Fruit fly (Drosophila melanogaster) whole organism, embryonic: Measurements from ENCODE around the gene CG2854.

ENCODE experiments used
- Asciz ChIP-seq: fragments of 200-800 bp; sonication (Bioruptor generic); optimal IDR thresholded peaks from 2 replicates; lab custom pipeline; 2017; ENCODE audit warnings: missing biosample characterization, mild to moderate bottlenecking, missing genetic modification characterization, missing genetic modification reagents
- Atf6 ChIP-seq: fragments of 200-800 bp; sonication (Bioruptor generic); IDR thresholded peaks from 2 replicates; pipeline ENCODE4 v1.3.6; 2022; ENCODE audit warnings: missing biosample characterization, missing genetic modification characterization
- B-H1 ChIP-seq: fragments of 200-800 bp; sonication (Bioruptor generic); IDR thresholded peaks from 3 replicates; pipeline ENCODE4 v1.3.6; 2022; ENCODE audit warnings: missing biosample characterization, missing genetic modification characterization
- Bdp1 ChIP-seq: fragments of 200-800 bp; sonication (Bioruptor generic); optimal IDR thresholded peaks from 3 replicates; lab custom pipeline; 2016; ENCODE audit warnings: missing biosample characterization, missing genetic modification characterization
- BtbVII ChIP-seq: fragments of 200-800 bp; sonication (Bioruptor generic); optimal IDR thresholded peaks from 3 replicates; lab custom pipeline; 2017; ENCODE audit warnings: missing biosample characterization, mild to moderate bottlenecking, missing genetic modification characterization
- CG10543 ChIP-seq: fragments of 200-800 bp; sonication (Bioruptor generic); optimal IDR thresholded peaks from 3 replicates; lab custom pipeline; 2017; ENCODE audit warnings: missing biosample characterization, mild to moderate bottlenecking, missing genetic modification characterization, moderate library complexity
- CG11560 ChIP-seq: fragments of 200-800 bp; sonication (Bioruptor generic); IDR thresholded peaks from 3 replicates; pipeline ENCODE4 v1.3.6; 2022; ENCODE audit warnings: missing biosample characterization, missing genetic modification characterization
- CG11696 ChIP-seq: fragments of 200-800 bp; sonication (Bioruptor generic); IDR thresholded peaks from 2 replicates; pipeline ENCODE4 v1.3.6; 2022; ENCODE audit warnings: missing biosample characterization, missing genetic modification characterization
- CG12236 ChIP-seq: fragments of 200-800 bp; sonication (Bioruptor generic); optimal IDR thresholded peaks from 2 replicates; lab custom pipeline; 2016; ENCODE audit warnings: missing biosample characterization, missing genetic modification characterization
- CG12769 ChIP-seq: fragments of 200-800 bp; sonication (Bioruptor generic); optimal IDR thresholded peaks from 2 replicates; lab custom pipeline; 2019; ENCODE audit warnings: missing biosample characterization, mild to moderate bottlenecking, missing genetic modification characterization, moderate library complexity
- CG15073 ChIP-seq: fragments of 200-800 bp; sonication (Bioruptor generic); optimal IDR thresholded peaks from 2 replicates; lab custom pipeline; 2016; ENCODE audit warnings: missing biosample characterization, missing genetic modification characterization
- CG15269 ChIP-seq: fragments of 200-800 bp; sonication (Bioruptor generic); optimal IDR thresholded peaks from 2 replicates; lab custom pipeline; 2018; ENCODE audit warnings: missing biosample characterization, mild to moderate bottlenecking, missing genetic modification characterization, moderate library complexity
- CG1602 ChIP-seq: fragments of 200-800 bp; sonication (Bioruptor generic); optimal IDR thresholded peaks from 3 replicates; lab custom pipeline; 2016; ENCODE audit warnings: missing biosample characterization, missing genetic modification characterization
- CG2875 ChIP-seq: fragments of 200-800 bp; sonication (Bioruptor generic); optimal IDR thresholded peaks from 2 replicates; lab custom pipeline; 2017; ENCODE audit warnings: missing biosample characterization, mild to moderate bottlenecking, missing genetic modification characterization, missing genetic modification reagents
- CG32532 ChIP-seq: fragments of 200-800 bp; sonication (Bioruptor generic); IDR thresholded peaks from 2 replicates; pipeline ENCODE4 v1.3.6; 2022; ENCODE audit warnings: missing biosample characterization, missing genetic modification characterization
- CG34376 ChIP-seq: fragments of 200-800 bp; sonication (Bioruptor generic); optimal IDR thresholded peaks from 2 replicates; lab custom pipeline; 2018; ENCODE audit warnings: missing biosample characterization, mild to moderate bottlenecking, missing genetic modification characterization
- CG5245 ChIP-seq: fragments of 200-800 bp; sonication (Bioruptor generic); optimal IDR thresholded peaks from 3 replicates; lab custom pipeline; 2016; ENCODE audit warnings: missing biosample characterization, missing genetic modification characterization
- CG8359 ChIP-seq: fragments of 200-800 bp; sonication (Bioruptor generic); optimal IDR thresholded peaks from 2 replicates; lab custom pipeline; 2017; ENCODE audit warnings: missing biosample characterization, mild to moderate bottlenecking, missing genetic modification characterization, borderline replicate concordance
- CG9437 ChIP-seq: fragments of 200-800 bp; sonication (Bioruptor generic); optimal IDR thresholded peaks from 2 replicates; lab custom pipeline; 2018; ENCODE audit warnings: missing biosample characterization, mild to moderate bottlenecking, missing genetic modification characterization
- Deaf1 ChIP-seq: fragments of 200-800 bp; optimal IDR thresholded peaks from 3 replicates; lab custom pipeline; 2019; ENCODE audit warnings: missing biosample characterization, mild to moderate bottlenecking, missing genetic modification characterization, moderate library complexity
- Ets97D ChIP-seq: fragments of 200-800 bp; sonication (Bioruptor generic); optimal IDR thresholded peaks from 3 replicates; lab custom pipeline; 2016; ENCODE audit warnings: missing biosample characterization, missing genetic modification characterization
- Gsc ChIP-seq: fragments of 200-800 bp; sonication (Bioruptor generic); IDR thresholded peaks from 2 replicates; pipeline ENCODE4 v1.3.6; 2022; ENCODE audit warnings: missing biosample characterization, missing genetic modification characterization
- HLH54F ChIP-seq: fragments of 200-800 bp; sonication (Bioruptor generic); optimal IDR thresholded peaks from 3 replicates; lab custom pipeline; 2016; ENCODE audit warnings: missing biosample characterization, missing genetic modification characterization
- HmgZ ChIP-seq: fragments of 200-800 bp; sonication (Bioruptor generic); optimal IDR thresholded peaks from 2 replicates; lab custom pipeline; 2018; ENCODE audit warnings: missing biosample characterization, mild to moderate bottlenecking, missing genetic modification characterization
- Med ChIP-seq: fragments of 200-800 bp; sonication (Bioruptor generic); peaks from one replicate; lab custom pipeline; 2016; ENCODE audit warnings: missing biosample characterization, missing genetic modification characterization, mild to moderate bottlenecking, inconsistent platforms, moderate library complexity
- Mrtf ChIP-seq: fragments of 200-800 bp; sonication (Bioruptor generic); IDR thresholded peaks from 3 replicates; pipeline ENCODE4 v1.3.6; 2022; ENCODE audit warnings: missing biosample characterization, missing genetic modification characterization
- Pdp1 ChIP-seq, 2 experiments: fragments of 200-800 bp; sonication (Bioruptor generic); optimal IDR thresholded peaks; 3 replicates each; lab custom pipeline; 2016; ENCODE audit warnings: missing biosample characterization in 2 of 2, missing genetic modification characterization in 2 of 2, mild to moderate bottlenecking in 1 of 2, moderate library complexity in 1 of 2
- Rx ChIP-seq: fragments of 200-800 bp; sonication (Bioruptor generic); IDR thresholded peaks from 2 replicates; pipeline ENCODE4 v1.3.6; 2022; ENCODE audit warnings: missing biosample characterization, missing genetic modification characterization
- Trl ChIP-seq, 3 experiments: fragments of >200 bp in 2 of 3; fragments of 200-800 bp in 1 of 3; sonication (Bioruptor generic) in 1 of 3; optimal IDR thresholded peaks; 2 replicates in 1 of 3; 3 replicates in 2 of 3; lab custom pipeline; 2016 to 2017; ENCODE audit warnings: missing biosample characterization in 1 of 3, missing genetic modification characterization in 1 of 3
- bigmax ChIP-seq: fragments of 200-800 bp; sonication (Bioruptor generic); optimal IDR thresholded peaks from 2 replicates; lab custom pipeline; 2018; ENCODE audit warnings: missing biosample characterization, mild to moderate bottlenecking, missing genetic modification characterization
- caup ChIP-seq: fragments of 200-800 bp; sonication (Bioruptor generic); optimal IDR thresholded peaks from 3 replicates; lab custom pipeline; 2017; ENCODE audit warnings: missing biosample characterization, mild to moderate bottlenecking, missing genetic modification characterization, moderate library complexity; ENCODE audit not compliant: severe bottlenecking
- cg ChIP-seq: fragments of 200-800 bp; sonication (Bioruptor generic); optimal IDR thresholded peaks from 3 replicates; lab custom pipeline; 2019; ENCODE audit warnings: missing biosample characterization, mild to moderate bottlenecking, missing genetic modification characterization, moderate library complexity
- chinmo ChIP-seq: fragments of 200-800 bp; sonication (Bioruptor generic); IDR thresholded peaks from 4 replicates; pipeline ENCODE4 v1.3.6; 2022; ENCODE audit warnings: missing biosample characterization, missing genetic modification characterization; ENCODE audit not compliant: partially characterized antibody
- crc ChIP-seq: fragments of 200-800 bp; sonication (Bioruptor generic); optimal IDR thresholded peaks from 2 replicates; lab custom pipeline; 2016; ENCODE audit warnings: missing biosample characterization, missing genetic modification characterization
- exex ChIP-seq: fragments of 200-800 bp; sonication (Bioruptor generic); optimal IDR thresholded peaks from 4 replicates; lab custom pipeline; 2018; ENCODE audit warnings: missing biosample characterization, mild to moderate bottlenecking, missing genetic modification characterization, moderate library complexity
- ftz-f1 ChIP-seq: fragments of 200-800 bp; sonication (Bioruptor generic); optimal IDR thresholded peaks from 2 replicates; lab custom pipeline; 2016; ENCODE audit warnings: missing biosample characterization, missing genetic modification characterization
- grn ChIP-seq: fragments of 200-800 bp; sonication (Bioruptor generic); optimal IDR thresholded peaks from 3 replicates; lab custom pipeline; 2017; ENCODE audit warnings: missing biosample characterization, missing genetic modification characterization
- gro ChIP-seq: fragments of 200-800 bp; sonication (Bioruptor generic); optimal IDR thresholded peaks from 2 replicates; lab custom pipeline; 2016; ENCODE audit warnings: missing biosample characterization, missing genetic modification characterization
- insv ChIP-seq, 2 experiments: fragments of 200-800 bp; sonication (Bioruptor generic); optimal IDR thresholded peaks; 3 replicates each; lab custom pipeline; 2016 to 2018; ENCODE audit warnings: missing biosample characterization in 2 of 2, missing genetic modification characterization in 2 of 2
- knrl ChIP-seq: fragments of 200-800 bp; sonication (Bioruptor generic); IDR thresholded peaks from 3 replicates; pipeline ENCODE4 v1.3.6; 2022; ENCODE audit warnings: missing biosample characterization, missing genetic modification characterization; ENCODE audit not compliant: partially characterized antibody
- lab ChIP-seq: fragments of 200-800 bp; sonication (Bioruptor generic); optimal IDR thresholded peaks from 3 replicates; lab custom pipeline; 2017; ENCODE audit warnings: missing biosample characterization, missing genetic modification characterization, mild to moderate bottlenecking, moderate library complexity, missing genetic modification reagents
- mirr ChIP-seq: fragments of 200-800 bp; sonication (Bioruptor generic); optimal IDR thresholded peaks from 3 replicates; lab custom pipeline; 2018; ENCODE audit warnings: missing biosample characterization, mild to moderate bottlenecking, missing genetic modification characterization
- peb ChIP-seq: fragments of 200-800 bp; sonication (Bioruptor generic); IDR thresholded peaks from 2 replicates; pipeline ENCODE4 v1.3.6; 2022; ENCODE audit warnings: missing biosample characterization, missing genetic modification characterization
- sens ChIP-seq: fragments of 200-800 bp; sonication (Bioruptor generic); peaks from one replicate; lab custom pipeline; 2016; ENCODE audit warnings: missing biosample characterization, missing genetic modification characterization
- sug ChIP-seq: fragments of 200-800 bp; optimal IDR thresholded peaks from 2 replicates; lab custom pipeline; 2019; ENCODE audit warnings: missing biosample characterization, mild to moderate bottlenecking, missing genetic modification characterization, moderate library complexity
- tgo ChIP-seq: fragments of 200-800 bp; sonication (Bioruptor generic); IDR thresholded peaks from 3 replicates; pipeline ENCODE4 v1.3.6; 2022; ENCODE audit warnings: missing biosample characterization, missing genetic modification characterization
- vvl ChIP-seq: fragments of 200-800 bp; sonication (Bioruptor generic); IDR thresholded peaks from 2 replicates; pipeline ENCODE4 v1.3.6; 2022; ENCODE audit warnings: missing biosample characterization, missing genetic modification characterization

Gene CG2854

DNA sequence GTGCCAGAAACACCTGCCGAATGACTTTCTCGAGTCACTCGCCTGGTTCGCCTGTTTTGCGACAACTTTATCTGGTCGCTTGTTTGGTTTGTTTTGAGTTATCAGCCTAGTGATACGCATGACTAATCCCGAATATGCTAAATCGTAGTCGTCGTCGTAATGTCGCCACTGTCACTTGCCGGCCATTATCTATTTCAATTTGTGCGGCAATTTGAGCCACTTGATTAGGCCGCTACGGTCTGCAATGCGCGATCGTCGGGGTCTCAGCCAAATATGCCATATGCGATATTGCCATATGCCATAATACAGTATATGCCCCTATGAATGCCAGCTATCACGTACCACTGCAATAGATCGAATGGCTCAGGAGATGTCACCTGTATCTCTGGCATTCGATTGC lies 25.9 kb downstream of the CG2854 start:
- TF ChIP-seq CG8359 (GFP tag; lab: Kevin White, UChicago) (peak; percentile 12), peb (GFP tag; lab: Robert Waterston, UW) (no peak), Asciz (GFP tag; lab: Kevin White, UChicago) (no peak), Mrtf (GFP tag; lab: Robert Waterston, UW) (no peak), vvl (GFP tag; lab: Robert Waterston, UW) (0 out of 2 replicates have a peak, but pooled peaks have one; percentile 19), Bdp1 (GFP tag; lab: Kevin White, UChicago) (no peak), HLH54F (GFP tag; lab: Kevin White, UChicago) (no peak), CG12769 (peak; percentile 39), exex (tag; lab: Kevin White, UChicago) (peak; percentile 38), CG5245 (no peak), CG32532 (GFP tag; lab: Robert Waterston, UW) (no peak), mirr (GFP tag; lab: Kevin White, UChicago) (peak; percentile 67), CG11560 (tag; lab: Robert Waterston, UW) (no peak)

DNA sequence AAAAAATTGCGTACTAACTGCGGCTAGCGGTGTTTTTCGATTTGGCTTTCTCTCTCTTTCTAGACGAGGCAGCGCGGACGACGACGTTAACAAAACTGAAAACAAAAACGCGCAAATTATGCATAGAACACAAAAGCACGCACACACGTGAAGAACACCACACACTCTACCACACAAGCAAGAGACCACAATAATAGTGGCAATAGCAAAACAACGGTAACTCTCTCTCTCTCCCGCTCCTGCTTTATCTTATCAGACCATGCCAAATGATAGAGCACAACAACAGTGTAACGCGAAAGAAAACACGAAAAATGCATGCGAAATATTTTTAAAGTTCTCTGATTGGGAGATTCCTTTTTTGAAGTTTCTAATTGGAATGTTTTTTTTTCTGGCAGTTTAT lies 27.2 kb downstream of the CG2854 start:
- TF ChIP-seq exex (tag; lab: Kevin White, UChicago) (peak; percentile 23), Trl (optimal IDR thresholded peaks at IDR 0.05; lab: Kevin White, UChicago) (peak in 1 of 2 experiments; percentile 64), Trl (GFP tag; optimal IDR thresholded peaks at IDR 0.05; lab: Kevin White, UChicago) (no peak), B-H1 (GFP tag; lab: Robert Waterston, UW) (no peak), CG32532 (GFP tag; lab: Robert Waterston, UW) (peak; percentile 10; the same call in 1 of the 2 replicates), insv (GFP tag; optimal IDR thresholded peaks at IDR 0.05; lab: Kevin White, UChicago) (peak in 1 of 2 experiments; percentile 84), sug (tag; lab: Kevin White, UChicago) (no peak), cg (GFP tag; lab: Kevin White, UChicago) (peak; percentile 39), chinmo (GFP tag; lab: Robert Waterston, UW) (0 out of 4 replicates have a peak, but pooled peaks have one; percentile 36), tgo (GFP tag; lab: Robert Waterston, UW) (no peak), Rx (no peak), CG2875 (GFP tag; lab: Kevin White, UChicago) (no peak), CG9437 (no peak), Gsc (GFP tag; lab: Robert Waterston, UW) (no peak), Pdp1 (GFP tag; optimal IDR thresholded peaks at IDR 0.05; lab: Kevin White, UChicago) (no peak), Ets97D (GFP tag; lab: Kevin White, UChicago) (no peak), knrl (GFP tag; lab: Robert Waterston, UW) (no peak), BtbVII (no peak), lab (peak; percentile 24)

DNA sequence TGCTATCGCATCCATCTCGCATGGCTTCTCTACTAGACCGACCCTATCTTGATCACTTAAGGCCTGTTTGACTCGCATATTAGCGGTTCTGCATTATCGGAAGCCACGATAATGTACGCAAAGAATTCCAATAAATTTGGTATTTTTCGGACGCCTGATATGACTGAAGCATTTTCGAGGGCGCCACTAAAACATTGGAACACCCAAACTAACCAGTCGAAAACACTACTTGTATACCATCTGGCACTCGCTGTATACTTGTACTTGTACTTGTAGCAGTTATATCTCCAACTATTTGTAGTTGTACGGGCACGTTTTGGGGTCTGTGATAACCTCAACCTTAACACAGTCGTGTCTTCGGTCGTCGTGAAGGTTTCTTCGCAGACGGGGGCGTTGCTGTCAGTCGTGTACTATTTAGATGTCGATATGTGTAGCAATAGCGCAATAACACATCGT lies 28.6 kb downstream of the CG2854 start:
- TF ChIP-seq CG15269 (tag; lab: Kevin White, UChicago) (no peak), sug (tag; lab: Kevin White, UChicago) (peak; percentile 76), CG1602 (GFP tag; lab: Kevin White, UChicago) (no peak), CG12236 (GFP tag; lab: Kevin White, UChicago) (no peak), crc (GFP tag; lab: Kevin White, UChicago) (no peak), sens (GFP tag; lab: Kevin White, UChicago) (no peak), HmgZ (tag; lab: Kevin White, UChicago) (peak; percentile 11), CG15073 (GFP tag; lab: Kevin White, UChicago) (peak; percentile 16), bigmax (GFP tag; lab: Kevin White, UChicago) (peak; percentile 20), ftz-f1 (GFP tag; lab: Kevin White, UChicago) (peak; percentile 59), grn (peak; percentile 95), CG34376 (GFP tag; lab: Kevin White, UChicago) (peak; percentile 76), Atf6 (GFP tag; lab: Robert Waterston, UW) (0 out of 2 replicates have a peak, but pooled peaks have one; percentile 8), CG11560 (tag; lab: Robert Waterston, UW) (no peak), CG9437 (no peak), CG10543 (GFP tag; lab: Kevin White, UChicago) (no peak), gro (GFP tag; lab: Kevin White, UChicago) (no peak), CG11696 (GFP tag; lab: Robert Waterston, UW) (peak; percentile 59), caup (peak; percentile 41), mirr (GFP tag; lab: Kevin White, UChicago) (peak; percentile 73), Deaf1 (tag; lab: Kevin White, UChicago) (peak; percentile 15), Med (GFP tag; lab: Kevin White, UChicago) (peak; percentile 5)
